Worm (Caenorhabditis elegans) whole organism, young adult: ENCODE results near the gene C09F9.1.

Experiments used
- ama-1 ChIP-seq, 3 experiments: fragments of 150-350 bp in 1 of 3; sonication (generic microtip) in 2 of 3; optimal IDR thresholded peaks; 2 replicates each; lab custom pipeline; 2014 to 2018; ENCODE audit warnings: missing biosample characterization in 2 of 3, missing genetic modification characterization in 2 of 3, missing genetic modification reagents in 2 of 3
- hlh-26 ChIP-seq: fragments of 200-800 bp; sonication (Bioruptor generic); conservative IDR thresholded peaks from 2 replicates; pipeline ENCODE4 v1.3.6; 2022; ENCODE audit warnings: missing genetic modification reagents, missing genetic modification characterization, missing compliant biosample characterization
- nhr-80 ChIP-seq: sonication (generic microtip); optimal IDR thresholded peaks from 2 replicates; lab custom pipeline; 2016; ENCODE audit warnings: missing genetic modification characterization, missing compliant biosample characterization
- nhr-90 ChIP-seq: sonication (generic microtip); optimal IDR thresholded peaks from 2 replicates; lab custom pipeline; 2016; ENCODE audit warnings: missing genotype, mild to moderate bottlenecking, missing genetic modification characterization, missing compliant biosample characterization
- ztf-6 ChIP-seq: fragments of 200-800 bp; sonication (Bioruptor generic); IDR thresholded peaks from 2 replicates; pipeline ENCODE4 v1.3.6; 2022; ENCODE audit warnings: missing genetic modification reagents, missing genetic modification characterization, missing compliant biosample characterization

- TF ChIP-seq nhr-90 (tag; lab: Kevin White, UChicago) (no peak), ztf-6 (no peak), nhr-80 (tag; lab: Kevin White, UChicago) (no peak), hlh-26 (GFP tag; lab: Robert Waterston, UW) (no peak), ama-1 (optimal IDR thresholded peaks at IDR 0.05; lab: Kevin White, UChicago) (no peak), ama-1 (GFP tag; optimal IDR thresholded peaks at IDR 0.05; lab: Kevin White, UChicago) (no peak)
These were observed 41.0 kb downstream of the C09F9.1 start, which contains the start of gene npr-34 for ce11 chrII:14739143-14739542.
